Worm (Caenorhabditis elegans): ENCODE results near the gene scb-1.

The scb-1 gene

ce11 chrV:11087519-11087998 lies 31.9 kb downstream of the scb-1 start, which contains the start of gene Y42A5A.1:
Gene Y42A5A.1 (plus strand): TSS chrV:11087948.
- TF ChIP-seq F52B5.7 (tag; optimal IDR thresholded peaks at IDR 0.05) (no peak), die-1 (tag; optimal IDR thresholded peaks at IDR 0.05) (peak; percentile 13)

- TF ChIP-seq nhr-80 (tag; optimal IDR thresholded peaks at IDR 0.05), result peak; percentile 6
- TF ChIP-seq snpc-4 (GFP tag; optimal IDR thresholded peaks at IDR 0.05), result no peak
- TF ChIP-seq snpc-4 (tag; optimal IDR thresholded peaks at IDR 0.05), result no peak
- no peak for TF ChIP-seq dpff-1 (tag; optimal IDR thresholded peaks at IDR 0.05)
- no peak for TF ChIP-seq nhr-27 (tag; optimal IDR thresholded peaks at IDR 0.05)
- no peak for TF ChIP-seq ztf-25 (GFP tag; IDR thresholded peaks at IDR 0.05)
- TF ChIP-seq pbrm-1 (GFP tag; IDR thresholded peaks at IDR 0.05), result no peak
- no peak for TF ChIP-seq ZK185.1 (tag; optimal IDR thresholded peaks at IDR 0.05; ENCODE audit: poor library complexity, severe bottlenecking)
- TF ChIP-seq bed-2 (GFP tag; IDR thresholded peaks at IDR 0.05), result no peak
- no peak for TF ChIP-seq sdz-38 (tag; optimal IDR thresholded peaks at IDR 0.05)
- TF ChIP-seq madf-3 (GFP tag; IDR thresholded peaks at IDR 0.05), result no peak
- TF ChIP-seq lin-40 (tag; optimal IDR thresholded peaks at IDR 0.05), result peak; percentile 40
- no peak for TF ChIP-seq athp-1 (tag; optimal IDR thresholded peaks at IDR 0.05)
- no peak for TF ChIP-seq T26A5.8 (tag; optimal IDR thresholded peaks at IDR 0.05)
- TF ChIP-seq ekl-4 (GFP tag; IDR thresholded peaks at IDR 0.05), result no peak
Observed at ce11 chrV:11087119-11087518, 32.4 kb downstream of the scb-1 start.

ce11 chrV:11083691-11084090 lies 35.8 kb downstream of the scb-1 start:
- TF ChIP-seq nhr-90 (tag; optimal IDR thresholded peaks at IDR 0.05), result no peak
- no peak for TF ChIP-seq dpl-1 (GFP tag; optimal IDR thresholded peaks at IDR 0.05)
- TF ChIP-seq F57A8.1 (GFP tag; optimal IDR thresholded peaks at IDR 0.05), result no peak
- TF ChIP-seq hmg-1.2 (GFP tag; IDR thresholded peaks at IDR 0.05), result peak; percentile 45; the same call in 1 of the 2 replicates

ce11 chrV:11082964-11083363 lies 36.5 kb downstream of the scb-1 start:
- peak; percentile 57; the same call in 1 of the 2 replicates for TF ChIP-seq F33H1.4 (GFP tag; IDR thresholded peaks at IDR 0.05)
- TF ChIP-seq tbx-9 (tag; optimal IDR thresholded peaks at IDR 0.05; ENCODE audit: borderline replicate concordance), result no peak
- TF ChIP-seq zim-3 (tag; optimal IDR thresholded peaks at IDR 0.05), result no peak
- no peak for TF ChIP-seq snpc-4 (GFP tag; optimal IDR thresholded peaks at IDR 0.05)
- TF ChIP-seq snpc-4 (tag; optimal IDR thresholded peaks at IDR 0.05), result no peak
- peak; percentile 77 for TF ChIP-seq lsl-1 (GFP tag; optimal IDR thresholded peaks at IDR 0.05)
- no peak for TF ChIP-seq aptf-2 (GFP tag; conservative IDR thresholded peaks at IDR 0.05)
- TF ChIP-seq madf-6 (GFP tag; IDR thresholded peaks at IDR 0.05), result peak; percentile 34; the same call in 1 of the 2 replicates

- TF ChIP-seq Y95B8A.8 (GFP tag; IDR thresholded peaks at IDR 0.05) (0 out of 2 replicates have a peak, but pooled peaks have one; percentile 9), K11D2.4 (GFP tag; IDR thresholded peaks at IDR 0.05) (0 out of 2 replicates have a peak, but pooled peaks have one; percentile 15), T26A5.8 (tag; optimal IDR thresholded peaks at IDR 0.05) (no peak), unc-130 (GFP tag; optimal IDR thresholded peaks at IDR 0.05) (no peak), F52B5.7 (tag; optimal IDR thresholded peaks at IDR 0.05) (peak; percentile 46), nhr-27 (tag; optimal IDR thresholded peaks at IDR 0.05) (no peak), hsf-1 (GFP tag; IDR thresholded peaks at IDR 0.05) (no peak), attf-6 (GFP tag; IDR thresholded peaks at IDR 0.05) (no peak), lin-54 (GFP tag; optimal IDR thresholded peaks at IDR 0.05) (no peak), madf-6 (GFP tag; IDR thresholded peaks at IDR 0.05) (no peak), lin-40 (tag; optimal IDR thresholded peaks at IDR 0.05) (peak; percentile 6), cebp-1 (GFP tag; IDR thresholded peaks at IDR 0.05) (no peak), cebp-1 (tag; optimal IDR thresholded peaks at IDR 0.05) (no peak), C06A6.2 (GFP tag; conservative IDR thresholded peaks at IDR 0.05) (0 out of 2 replicates have a peak, but pooled peaks have one; percentile 44), sea-2 (GFP tag; IDR thresholded peaks at IDR 0.05) (no peak), K12H6.12 (tag; optimal IDR thresholded peaks at IDR 0.05) (peak; percentile 15), pbrm-1 (GFP tag; IDR thresholded peaks at IDR 0.05) (no peak), somi-1 (GFP tag; optimal IDR thresholded peaks at IDR 0.05) (peak; percentile 42), nfyb-1 (GFP tag; IDR thresholded peaks at IDR 0.05) (peak; percentile 40; the same call in 1 of the 2 replicates)
Observed at ce11 chrV:11082475-11082874, 37.0 kb downstream of the scb-1 start.

All from whole organism, young adult.